Worm (Caenorhabditis elegans) whole organism, young adult: ENCODE measurements around the gene snu-23.

Experiments
- B0019.2 ChIP-seq: fragments of 200-800 bp; sonication (Bioruptor generic); conservative IDR thresholded peaks from 2 replicates; pipeline ENCODE4 v1.3.6; 2022; ENCODE audit warnings: missing genetic modification reagents, missing genetic modification characterization, missing compliant biosample characterization
- F10E7.11 ChIP-seq: sonication (generic microtip); optimal IDR thresholded peaks from 2 replicates; lab custom pipeline; 2017; ENCODE audit warnings: mild to moderate bottlenecking, missing genetic modification characterization, moderate library complexity, missing compliant biosample characterization
- F33H1.4 ChIP-seq: fragments of 200-800 bp; sonication (Bioruptor generic); IDR thresholded peaks from 2 replicates; pipeline ENCODE4 v1.3.6; 2022; ENCODE audit warnings: missing genetic modification reagents, missing genetic modification characterization, missing compliant biosample characterization
- Y53F4B.3 ChIP-seq: fragments of 200-800 bp; sonication (Bioruptor generic); IDR thresholded peaks from 2 replicates; pipeline ENCODE4 v1.3.6; 2022; ENCODE audit warnings: missing genetic modification reagents, missing genetic modification characterization, missing compliant biosample characterization
- Y95B8A.8 ChIP-seq: fragments of 200-800 bp; sonication (Bioruptor generic); IDR thresholded peaks from 2 replicates; pipeline ENCODE4 v1.3.6; 2022; ENCODE audit warnings: missing genetic modification reagents, missing genetic modification characterization, missing compliant biosample characterization
- ama-1 ChIP-seq, 3 experiments: fragments of 150-350 bp in 1 of 3; sonication (generic microtip) in 2 of 3; optimal IDR thresholded peaks; 2 replicates each; lab custom pipeline; 2014 to 2018; ENCODE audit warnings: missing biosample characterization in 2 of 3, missing genetic modification characterization in 2 of 3, missing genetic modification reagents in 2 of 3
- atf-7 ChIP-seq: sonication (generic microtip); optimal IDR thresholded peaks from 2 replicates; lab custom pipeline; 2017; ENCODE audit warnings: mild to moderate bottlenecking, missing genetic modification characterization, missing compliant biosample characterization
- athp-1 ChIP-seq: sonication (generic microtip); optimal IDR thresholded peaks from 2 replicates; lab custom pipeline; 2017; ENCODE audit warnings: mild to moderate bottlenecking, missing genetic modification characterization, missing compliant biosample characterization
- attf-5 ChIP-seq: fragments of 200-800 bp; sonication (Bioruptor generic); optimal IDR thresholded peaks from 2 replicates; lab custom pipeline; 2018; ENCODE audit warnings: mild to moderate bottlenecking, missing genetic modification characterization, missing compliant biosample characterization
- bed-2 ChIP-seq: fragments of 200-800 bp; sonication (Bioruptor generic); IDR thresholded peaks from 2 replicates; pipeline ENCODE4 v1.3.6; 2022; ENCODE audit warnings: missing genetic modification reagents, missing genetic modification characterization, missing compliant biosample characterization
- die-1 ChIP-seq: sonication (generic microtip); optimal IDR thresholded peaks from 2 replicates; lab custom pipeline; 2016; ENCODE audit warnings: missing genotype, mild to moderate bottlenecking, missing genetic modification characterization, missing compliant biosample characterization
- dox-1 ChIP-seq: fragments of 200-800 bp; sonication (Bioruptor generic); IDR thresholded peaks from 2 replicates; pipeline ENCODE4 v1.3.6; 2022; ENCODE audit warnings: missing genetic modification reagents, missing genetic modification characterization, missing compliant biosample characterization
- dpff-1 ChIP-seq: sonication (generic microtip); optimal IDR thresholded peaks from 2 replicates; lab custom pipeline; 2017; ENCODE audit warnings: mild to moderate bottlenecking, missing genetic modification characterization, missing compliant biosample characterization
- efl-1 ChIP-seq: fragments of 150-350 bp; optimal IDR thresholded peaks from 2 replicates; lab custom pipeline; 2014; ENCODE audit warnings: missing biosample characterization, missing genetic modification reagents, missing genetic modification characterization
- gei-17 ChIP-seq: fragments of 200-800 bp; sonication (Bioruptor generic); optimal IDR thresholded peaks from 2 replicates; lab custom pipeline; 2018; ENCODE audit warnings: mild to moderate bottlenecking, missing genetic modification characterization, missing compliant biosample characterization
- hlh-12 ChIP-seq: sonication (generic microtip); optimal IDR thresholded peaks from 2 replicates; lab custom pipeline; 2016; ENCODE audit warnings: missing genetic modification characterization, missing compliant biosample characterization
- hmg-20 ChIP-seq: fragments of 200-800 bp; sonication (Bioruptor generic); IDR thresholded peaks from 2 replicates; pipeline ENCODE4 v1.3.6; 2022; ENCODE audit warnings: missing genetic modification reagents, missing genetic modification characterization, missing compliant biosample characterization
- hrde-1 ChIP-seq: sonication (generic microtip); optimal IDR thresholded peaks from 2 replicates; lab custom pipeline; 2016; ENCODE audit warnings: missing genetic modification characterization, mild to moderate bottlenecking, missing compliant biosample characterization, moderate library complexity, missing genotype, missing genetic modification reagents, borderline replicate concordance
- lin-26 ChIP-seq: fragments of 200-800 bp; sonication (Bioruptor generic); IDR thresholded peaks from 2 replicates; pipeline ENCODE4 v1.3.6; 2022; ENCODE audit warnings: missing genetic modification reagents, missing genetic modification characterization, missing compliant biosample characterization
- madf-3 ChIP-seq: fragments of 200-800 bp; sonication (Bioruptor generic); IDR thresholded peaks from 2 replicates; pipeline ENCODE4 v1.3.6; 2022; ENCODE audit warnings: missing genetic modification reagents, missing genetic modification characterization, missing compliant biosample characterization
- nfya-1 ChIP-seq: sonication (generic microtip); optimal IDR thresholded peaks from 2 replicates; lab custom pipeline; 2017; ENCODE audit warnings: antibody characterized with exemption, missing compliant biosample characterization, missing genetic modification characterization, borderline replicate concordance; ENCODE audit not compliant: insufficient read depth
- nhr-120 ChIP-seq: fragments of 200-800 bp; sonication (Bioruptor generic); IDR thresholded peaks from 2 replicates; pipeline ENCODE4 v1.3.6; 2022; ENCODE audit warnings: missing genetic modification characterization, missing compliant biosample characterization
- nhr-179 ChIP-seq: sonication (generic microtip); optimal IDR thresholded peaks from 2 replicates; lab custom pipeline; 2016; ENCODE audit warnings: mild to moderate bottlenecking, missing genetic modification characterization, missing compliant biosample characterization
- nhr-27 ChIP-seq: fragments of 200-800 bp; sonication (Bioruptor generic); optimal IDR thresholded peaks from 2 replicates; lab custom pipeline; 2018; ENCODE audit warnings: mild to moderate bottlenecking, missing genetic modification characterization, moderate library complexity, missing compliant biosample characterization
- repo-1 ChIP-seq: sonication (generic microtip); optimal IDR thresholded peaks from 2 replicates; lab custom pipeline; 2017; ENCODE audit warnings: mild to moderate bottlenecking, missing genetic modification characterization, missing compliant biosample characterization
- sdz-38 ChIP-seq: sonication (generic microtip); optimal IDR thresholded peaks from 2 replicates; lab custom pipeline; 2016; ENCODE audit warnings: missing genotype, missing genetic modification characterization, missing compliant biosample characterization
- snpc-4 ChIP-seq, 5 experiments: fragments of 150-350 bp in 1 of 5; sonication (generic microtip) in 4 of 5; optimal IDR thresholded peaks; 2 replicates each; lab custom pipeline; 2014 to 2018; ENCODE audit warnings: missing genetic modification characterization in 5 of 5, missing biosample characterization in 3 of 5, antibody characterized with exemption in 2 of 5, mild to moderate bottlenecking in 2 of 5, missing compliant biosample characterization in 2 of 5, missing genotype in 2 of 5, moderate library complexity in 2 of 5, missing genetic modification reagents in 1 of 5
- somi-1 ChIP-seq: fragments of 200-800 bp; sonication (Bioruptor generic); optimal IDR thresholded peaks from 2 replicates; lab custom pipeline; 2018; ENCODE audit warnings: mild to moderate bottlenecking, missing genetic modification characterization, missing compliant biosample characterization
- tbx-9 ChIP-seq: sonication (generic microtip); optimal IDR thresholded peaks from 2 replicates; lab custom pipeline; 2016; ENCODE audit warnings: borderline replicate concordance, missing genetic modification characterization, inconsistent platforms, missing compliant biosample characterization
- unc-62 ChIP-seq: fragments of 150-350 bp; optimal IDR thresholded peaks from 2 replicates; lab custom pipeline; 2014; ENCODE audit warnings: missing biosample characterization, missing genetic modification reagents, missing genetic modification characterization
- zfh-2 ChIP-seq: fragments of 200-800 bp; sonication (Bioruptor generic); conservative IDR thresholded peaks from 2 replicates; pipeline ENCODE4 v1.3.6; 2022; ENCODE audit warnings: missing genetic modification reagents, missing genetic modification characterization, missing compliant biosample characterization
- zim-3 ChIP-seq: sonication (generic microtip); optimal IDR thresholded peaks from 2 replicates; lab custom pipeline; 2017; ENCODE audit warnings: mild to moderate bottlenecking, missing genetic modification characterization, moderate library complexity, missing compliant biosample characterization
- ztf-25 ChIP-seq: fragments of 200-800 bp; sonication (Bioruptor generic); IDR thresholded peaks from 2 replicates; pipeline ENCODE4 v1.3.6; 2022; ENCODE audit warnings: missing genetic modification reagents, missing genetic modification characterization, missing compliant biosample characterization
- ztf-28 ChIP-seq: fragments of 200-800 bp; sonication (Bioruptor generic); IDR thresholded peaks from 2 replicates; pipeline ENCODE4 v1.3.6; 2022; ENCODE audit warnings: missing genetic modification reagents, missing genetic modification characterization, missing compliant biosample characterization
- ztf-3 ChIP-seq: fragments of 200-800 bp; sonication (Bioruptor generic); optimal IDR thresholded peaks from 2 replicates; lab custom pipeline; 2018; ENCODE audit warnings: mild to moderate bottlenecking, missing genetic modification characterization, missing compliant biosample characterization
- ztf-6 ChIP-seq: fragments of 200-800 bp; sonication (Bioruptor generic); IDR thresholded peaks from 2 replicates; pipeline ENCODE4 v1.3.6; 2022; ENCODE audit warnings: missing genetic modification reagents, missing genetic modification characterization, missing compliant biosample characterization

Gene snu-23

ce11 chrIII:7769965-7770364 lies at the start of gene snu-23 (continued):
- TF ChIP-seq gei-17 (GFP tag; lab: Kevin White, UChicago) (no peak), ztf-25 (GFP tag; lab: Robert Waterston, UW) (no peak), hlh-12 (tag; lab: Kevin White, UChicago) (no peak), dpff-1 (tag; lab: Kevin White, UChicago) (no peak), dox-1 (GFP tag; lab: Robert Waterston, UW) (peak; percentile 47; the same call in 1 of the 2 replicates), nhr-120 (GFP tag; lab: Robert Waterston, UW) (no peak), hrde-1 (tag; lab: Kevin White, UChicago) (no peak), ztf-3 (no peak)

- TF ChIP-seq hlh-12 (tag; lab: Kevin White, UChicago) (no peak), Y53F4B.3 (GFP tag; lab: Robert Waterston, UW) (no peak), atf-7 (tag; lab: Kevin White, UChicago) (no peak), lin-26 (GFP tag; lab: Robert Waterston, UW) (no peak), zim-3 (no peak), nhr-179 (tag; lab: Kevin White, UChicago) (no peak), ztf-6 (GFP tag; lab: Robert Waterston, UW) (no peak), ama-1 (optimal IDR thresholded peaks at IDR 0.05; lab: Kevin White, UChicago) (no peak), ama-1 (GFP tag; optimal IDR thresholded peaks at IDR 0.05; lab: Kevin White, UChicago) (no peak)
Measured at ce11 chrIII:7818965-7819364, 49.0 kb upstream of the snu-23 start.

ce11 chrIII:7816463-7816862 lies 46.5 kb upstream of the snu-23 start:
- no peak for TF ChIP-seq efl-1 (GFP tag; lab: Kevin White, UChicago)
- TF ChIP-seq athp-1 (tag; lab: Kevin White, UChicago), result no peak
- TF ChIP-seq die-1, result no peak
- TF ChIP-seq nfya-1 (tag; lab: Kevin White, UChicago), result no peak
- no peak for TF ChIP-seq hmg-20
- no peak for TF ChIP-seq sdz-38 (tag; lab: Kevin White, UChicago)
- no peak for TF ChIP-seq unc-62
- TF ChIP-seq F10E7.11 (tag; lab: Kevin White, UChicago), result no peak
- TF ChIP-seq nhr-27 (tag; lab: Kevin White, UChicago), result no peak
- TF ChIP-seq somi-1, result no peak
- TF ChIP-seq, all 124 proteins: peak for 0

ce11 chrIII:7815571-7816348 lies 45.8 kb upstream of the snu-23 start:
- TF ChIP-seq Y95B8A.8 (GFP tag; lab: Robert Waterston, UW) (no peak), madf-3 (GFP tag; lab: Robert Waterston, UW) (no peak), attf-5 (GFP tag; lab: Kevin White, UChicago) (no peak), ztf-28 (no peak), zfh-2 (no peak), snpc-4 (GFP tag; optimal IDR thresholded peaks at IDR 0.05; lab: Kevin White, UChicago) (no peak), snpc-4 (tag; optimal IDR thresholded peaks at IDR 0.05; lab: Kevin White, UChicago) (no peak), F33H1.4 (no peak), B0019.2 (GFP tag; lab: Robert Waterston, UW) (no peak), repo-1 (tag; lab: Kevin White, UChicago) (no peak), bed-2 (GFP tag; lab: Robert Waterston, UW) (no peak), tbx-9 (tag; lab: Kevin White, UChicago) (no peak)
